Worm (Caenorhabditis elegans) whole organism, midembryonic: ENCODE data around the gene ZK930.7.

ENCODE experiments used
- T22C8.4 ChIP-seq: fragments of 200-800 bp; sonication (Bioruptor generic); IDR thresholded peaks from 2 replicates; pipeline ENCODE4 v1.3.6; 2022; ENCODE audit warnings: missing genetic modification characterization, missing compliant biosample characterization
- cog-1 ChIP-seq: sonication (generic microtip); optimal IDR thresholded peaks from 2 replicates; lab custom pipeline; 2016; ENCODE audit warnings: missing genetic modification characterization, missing compliant biosample characterization
- flt-1 ChIP-seq: fragments of 200-800 bp; sonication (Bioruptor generic); IDR thresholded peaks from 2 replicates; pipeline ENCODE4 v1.3.6; 2022; ENCODE audit warnings: missing genetic modification characterization, missing compliant biosample characterization
- klf-2 ChIP-seq: fragments of 200-800 bp; sonication (Bioruptor generic); conservative IDR thresholded peaks from 2 replicates; pipeline ENCODE4 v1.3.6; 2022; ENCODE audit warnings: missing genetic modification reagents, missing genetic modification characterization, missing compliant biosample characterization
- med-1 ChIP-seq: sonication (generic microtip); optimal IDR thresholded peaks from 2 replicates; lab custom pipeline; 2017; ENCODE audit warnings: missing genetic modification characterization, mild to moderate bottlenecking, missing compliant biosample characterization, antibody characterized with exemption, missing genetic modification reagents; ENCODE audit not compliant: insufficient read depth
- ref-1 ChIP-seq: fragments of 200-800 bp; sonication (Bioruptor generic); conservative IDR thresholded peaks from 2 replicates; pipeline ENCODE4 v1.3.6; 2022; ENCODE audit warnings: missing genetic modification reagents, missing genetic modification characterization, missing compliant biosample characterization
- tab-1 ChIP-seq: fragments of 200-800 bp; sonication (Bioruptor generic); IDR thresholded peaks from 2 replicates; pipeline ENCODE4 v1.3.6; 2022; ENCODE audit warnings: missing genetic modification characterization, missing compliant biosample characterization
- ztf-23 ChIP-seq: fragments of 200-800 bp; sonication (Bioruptor generic); IDR thresholded peaks from 2 replicates; pipeline ENCODE4 v1.3.6; 2022; ENCODE audit warnings: missing genetic modification reagents, missing genetic modification characterization, missing compliant biosample characterization
- ztf-29 ChIP-seq: fragments of 200-800 bp; sonication (Bioruptor generic); IDR thresholded peaks from 2 replicates; pipeline ENCODE4 v1.3.6; 2022; ENCODE audit warnings: missing genetic modification reagents, missing genetic modification characterization, missing compliant biosample characterization

ce11 chrII:11880456-11881353, 33.7 kb upstream of the ZK930.7 start:
- TF ChIP-seq flt-1 (GFP tag; lab: Robert Waterston, UW) (no peak), ztf-29 (GFP tag; lab: Robert Waterston, UW) (no peak), ref-1 (GFP tag; lab: Robert Waterston, UW) (no peak), klf-2 (GFP tag; lab: Robert Waterston, UW) (no peak), tab-1 (no peak), T22C8.4 (GFP tag; lab: Robert Waterston, UW) (no peak), ztf-23 (no peak), cog-1 (no peak), med-1 (GFP tag; lab: Kevin White, UChicago) (no peak)
